Worm (Caenorhabditis elegans): Measurements from ENCODE around the gene clec-242.

DNA sequence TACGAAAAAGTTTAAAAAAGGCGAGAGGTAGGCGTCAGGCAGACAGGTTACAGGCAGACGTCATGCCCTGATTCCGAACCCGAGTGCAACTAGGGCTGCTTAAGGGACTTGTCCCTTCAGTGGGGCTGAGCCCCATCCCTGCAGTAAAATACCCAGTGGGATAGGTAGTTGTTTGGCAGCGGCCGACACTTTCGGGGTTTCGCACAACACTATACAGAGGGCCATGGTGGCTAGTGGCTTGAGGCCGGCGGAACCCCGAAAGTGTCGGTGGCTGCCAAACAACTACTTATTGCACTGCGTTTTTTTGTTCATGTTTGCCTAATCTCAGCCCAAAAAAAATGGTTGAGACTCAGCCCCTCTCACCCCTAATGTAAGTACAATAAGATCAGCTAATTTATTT, 29.7 kb downstream of the clec-242 start:
- TF ChIP-seq nhr-12 (tag; optimal IDR thresholded peaks at IDR 0.05) (no peak), nhr-43 (tag; optimal IDR thresholded peaks at IDR 0.05; ENCODE audit: poor library complexity, severe bottlenecking) (no peak), snpc-4 (tag; optimal IDR thresholded peaks at IDR 0.05) (no peak), nhr-76 (tag; optimal IDR thresholded peaks at IDR 0.05) (no peak), ceh-16 (tag; optimal IDR thresholded peaks at IDR 0.05) (no peak), jun-1 (tag; optimal IDR thresholded peaks at IDR 0.05) (no peak), ZK546.5 (tag; optimal IDR thresholded peaks at IDR 0.05) (no peak), nhr-77 (tag; optimal IDR thresholded peaks at IDR 0.05) (no peak), nhr-25 (tag; optimal IDR thresholded peaks at IDR 0.05) (no peak), ceh-82 (tag; optimal IDR thresholded peaks at IDR 0.05) (no peak), pha-4 (tag; optimal IDR thresholded peaks at IDR 0.05) (no peak), fkh-10 (GFP tag; optimal IDR thresholded peaks at IDR 0.05) (no peak), nhr-237 (tag; optimal IDR thresholded peaks at IDR 0.05) (no peak)
